Fruit fly (Drosophila melanogaster): ENCODE measurements around the gene CG10802.

dm6 chrX:3530696-3531095 is 47.9 kb downstream of the CG10802 start:
- TF ChIP-seq CG8478 (optimal IDR thresholded peaks at IDR 0.05) = no peak
- TF ChIP-seq pan (optimal IDR thresholded peaks at IDR 0.05) = no peak
- TF ChIP-seq psq (optimal IDR thresholded peaks at IDR 0.05) = no peak
